Fruit fly (Drosophila melanogaster) whole organism, embryonic: Measurements from ENCODE around the gene Ent3.

Experiments
- Bdp1 ChIP-seq: fragments of 200-800 bp; sonication (Bioruptor generic); optimal IDR thresholded peaks from 3 replicates; lab custom pipeline; 2016; ENCODE audit warnings: missing biosample characterization, missing genetic modification characterization
- CG10321 ChIP-seq: fragments of 200-800 bp; sonication (Bioruptor generic); IDR thresholded peaks from 2 replicates; pipeline ENCODE4 v1.3.6; 2022; ENCODE audit warnings: missing biosample characterization, missing genetic modification characterization
- CG14710 ChIP-seq: fragments of 200-800 bp; sonication (Bioruptor generic); optimal IDR thresholded peaks from 3 replicates; lab custom pipeline; 2019; ENCODE audit warnings: missing biosample characterization, mild to moderate bottlenecking, missing genetic modification characterization, moderate library complexity
- CG15269 ChIP-seq: fragments of 200-800 bp; sonication (Bioruptor generic); optimal IDR thresholded peaks from 2 replicates; lab custom pipeline; 2018; ENCODE audit warnings: missing biosample characterization, mild to moderate bottlenecking, missing genetic modification characterization, moderate library complexity
- CG15514 ChIP-seq: fragments of 200-800 bp; sonication (Bioruptor generic); optimal IDR thresholded peaks from 3 replicates; lab custom pipeline; 2017; ENCODE audit warnings: missing biosample characterization, missing genetic modification characterization, mild to moderate bottlenecking, moderate library complexity, missing genetic modification reagents
- CG1603 ChIP-seq: fragments of 200-800 bp; sonication (Bioruptor generic); optimal IDR thresholded peaks from 2 replicates; lab custom pipeline; 2019; ENCODE audit warnings: missing biosample characterization, mild to moderate bottlenecking, missing genetic modification characterization, moderate library complexity
- CG18476 ChIP-seq: fragments of 200-800 bp; sonication (Bioruptor generic); optimal IDR thresholded peaks from 2 replicates; lab custom pipeline; 2016; ENCODE audit warnings: missing biosample characterization, mild to moderate bottlenecking, missing genetic modification characterization
- CG18599 ChIP-seq: fragments of 200-800 bp; sonication (Bioruptor generic); optimal IDR thresholded peaks from 3 replicates; lab custom pipeline; 2017; ENCODE audit warnings: missing biosample characterization, missing genetic modification characterization, mild to moderate bottlenecking, moderate library complexity, missing genetic modification reagents
- CG2875 ChIP-seq: fragments of 200-800 bp; sonication (Bioruptor generic); optimal IDR thresholded peaks from 2 replicates; lab custom pipeline; 2017; ENCODE audit warnings: missing biosample characterization, mild to moderate bottlenecking, missing genetic modification characterization, missing genetic modification reagents
- CG30403 ChIP-seq: fragments of 200-800 bp; sonication (Bioruptor generic); optimal IDR thresholded peaks from 3 replicates; lab custom pipeline; 2016; ENCODE audit warnings: missing biosample characterization, missing genetic modification characterization
- CG30431 ChIP-seq: fragments of 200-800 bp; sonication (Bioruptor generic); optimal IDR thresholded peaks from 2 replicates; lab custom pipeline; 2017; ENCODE audit warnings: missing biosample characterization, missing genetic modification characterization
- CG32772 ChIP-seq: fragments of 200-800 bp; sonication (Bioruptor generic); IDR thresholded peaks from 2 replicates; pipeline ENCODE4 v1.3.6; 2022; ENCODE audit warnings: missing biosample characterization, missing genetic modification characterization
- CG3281 ChIP-seq: fragments of 200-800 bp; sonication (Bioruptor generic); optimal IDR thresholded peaks from 3 replicates; lab custom pipeline; 2017; ENCODE audit warnings: missing biosample characterization, mild to moderate bottlenecking, missing genetic modification characterization
- CG33213 ChIP-seq: fragments of 200-800 bp; sonication (Bioruptor generic); optimal IDR thresholded peaks from 3 replicates; lab custom pipeline; 2016; ENCODE audit warnings: missing biosample characterization, missing genetic modification characterization
- CG34376 ChIP-seq: fragments of 200-800 bp; sonication (Bioruptor generic); optimal IDR thresholded peaks from 2 replicates; lab custom pipeline; 2018; ENCODE audit warnings: missing biosample characterization, mild to moderate bottlenecking, missing genetic modification characterization
- CG5953 ChIP-seq: fragments of 200-800 bp; sonication (Bioruptor generic); IDR thresholded peaks from 2 replicates; pipeline ENCODE4 v1.3.6; 2022; ENCODE audit warnings: missing biosample characterization, missing genetic modification characterization
- CG7839 ChIP-seq: fragments of 200-800 bp; sonication (Bioruptor generic); optimal IDR thresholded peaks from 3 replicates; lab custom pipeline; 2018; ENCODE audit warnings: missing biosample characterization, mild to moderate bottlenecking, missing genetic modification characterization, moderate library complexity
- CG8359 ChIP-seq: fragments of 200-800 bp; sonication (Bioruptor generic); optimal IDR thresholded peaks from 2 replicates; lab custom pipeline; 2017; ENCODE audit warnings: missing biosample characterization, mild to moderate bottlenecking, missing genetic modification characterization, borderline replicate concordance
- CG9727 ChIP-seq: fragments of 200-800 bp; sonication (Bioruptor generic); optimal IDR thresholded peaks from 3 replicates; lab custom pipeline; 2017; ENCODE audit warnings: missing biosample characterization, mild to moderate bottlenecking, missing genetic modification characterization
- CG9817 ChIP-seq: fragments of 200-800 bp; sonication (Bioruptor generic); optimal IDR thresholded peaks from 2 replicates; lab custom pipeline; 2018; ENCODE audit warnings: missing biosample characterization, mild to moderate bottlenecking, missing genetic modification characterization, moderate library complexity
- Chrac-16 ChIP-seq: fragments of 200-800 bp; sonication (Bioruptor generic); optimal IDR thresholded peaks from 3 replicates; lab custom pipeline; 2016; ENCODE audit warnings: missing biosample characterization, missing genetic modification characterization
- Elba2 ChIP-seq: fragments of 200-800 bp; sonication (Bioruptor generic); optimal IDR thresholded peaks from 3 replicates; lab custom pipeline; 2016; ENCODE audit warnings: missing biosample characterization, missing genetic modification characterization
- Ets65A ChIP-seq: fragments of 200-800 bp; sonication (Bioruptor generic); peaks from one replicate; lab custom pipeline; 2016; ENCODE audit warnings: missing biosample characterization, missing genetic modification characterization
- Fer2 ChIP-seq: fragments of 200-800 bp; sonication (Bioruptor generic); optimal IDR thresholded peaks from 2 replicates; lab custom pipeline; 2018; ENCODE audit warnings: missing biosample characterization, mild to moderate bottlenecking, missing genetic modification characterization, moderate library complexity
- H15 ChIP-seq: fragments of 200-800 bp; sonication (Bioruptor generic); IDR thresholded peaks from 3 replicates; pipeline ENCODE4 v1.3.6; 2022; ENCODE audit warnings: missing biosample characterization, missing genetic modification characterization
- Hey ChIP-seq: fragments of 200-800 bp; sonication (Bioruptor generic); optimal IDR thresholded peaks from 3 replicates; lab custom pipeline; 2018; ENCODE audit warnings: missing biosample characterization, mild to moderate bottlenecking, missing genetic modification characterization
- Hr39 ChIP-seq: fragments of >200 bp; optimal IDR thresholded peaks from 2 replicates; lab custom pipeline; 2017
- MESR4 ChIP-seq: fragments of 200-800 bp; sonication (Bioruptor generic); optimal IDR thresholded peaks from 2 replicates; lab custom pipeline; 2018; ENCODE audit warnings: missing biosample characterization, mild to moderate bottlenecking, missing genetic modification characterization, moderate library complexity
- Max ChIP-seq: fragments of 200-800 bp; sonication (Bioruptor generic); optimal IDR thresholded peaks from 2 replicates; lab custom pipeline; 2016; ENCODE audit warnings: missing biosample characterization, mild to moderate bottlenecking, missing genetic modification characterization
- Side ChIP-seq: fragments of 200-800 bp; sonication (Bioruptor generic); optimal IDR thresholded peaks from 2 replicates; lab custom pipeline; 2016; ENCODE audit warnings: missing biosample characterization, missing genetic modification characterization
- Sin3A ChIP-seq: fragments of >200 bp; optimal IDR thresholded peaks from 2 replicates; lab custom pipeline; 2018
- Sry-δ ChIP-seq: fragments of 200-800 bp; sonication (Bioruptor generic); optimal IDR thresholded peaks from 2 replicates; lab custom pipeline; 2016; ENCODE audit warnings: missing biosample characterization, missing genetic modification characterization
- abd-A ChIP-seq: fragments of 200-800 bp; sonication (Bioruptor generic); optimal IDR thresholded peaks from 3 replicates; lab custom pipeline; 2019; ENCODE audit warnings: missing biosample characterization, mild to moderate bottlenecking, missing genetic modification characterization, moderate library complexity
- bowl ChIP-seq: fragments of 200-800 bp; sonication (Bioruptor generic); IDR thresholded peaks from 2 replicates; pipeline ENCODE4 v1.3.6; 2022; ENCODE audit warnings: missing biosample characterization, missing genetic modification characterization
- br ChIP-seq: fragments of >200 bp; optimal IDR thresholded peaks from 2 replicates; lab custom pipeline; 2017
- crc ChIP-seq: fragments of 200-800 bp; sonication (Bioruptor generic); optimal IDR thresholded peaks from 2 replicates; lab custom pipeline; 2016; ENCODE audit warnings: missing biosample characterization, missing genetic modification characterization
- dimm ChIP-seq: fragments of 200-800 bp; sonication (Bioruptor generic); IDR thresholded peaks from 2 replicates; pipeline ENCODE4 v1.3.6; 2022; ENCODE audit warnings: missing biosample characterization, missing genetic modification characterization
- exex ChIP-seq: fragments of 200-800 bp; sonication (Bioruptor generic); optimal IDR thresholded peaks from 4 replicates; lab custom pipeline; 2018; ENCODE audit warnings: missing biosample characterization, mild to moderate bottlenecking, missing genetic modification characterization, moderate library complexity
- grau ChIP-seq: fragments of 200-800 bp; optimal IDR thresholded peaks from 3 replicates; lab custom pipeline; 2019; ENCODE audit warnings: missing biosample characterization, mild to moderate bottlenecking, missing genetic modification characterization, moderate library complexity
- gro ChIP-seq: fragments of 200-800 bp; sonication (Bioruptor generic); optimal IDR thresholded peaks from 2 replicates; lab custom pipeline; 2016; ENCODE audit warnings: missing biosample characterization, missing genetic modification characterization
- jumu ChIP-seq: fragments of 200-800 bp; sonication (Bioruptor generic); optimal IDR thresholded peaks from 3 replicates; lab custom pipeline; 2016; ENCODE audit warnings: missing biosample characterization, missing genetic modification characterization
- klu ChIP-seq: fragments of 200-800 bp; sonication (Bioruptor generic); IDR thresholded peaks from 2 replicates; pipeline ENCODE4 v1.3.6; 2022; ENCODE audit warnings: missing biosample characterization, missing genetic modification characterization
- pfk ChIP-seq: fragments of 200-800 bp; sonication (Bioruptor generic); optimal IDR thresholded peaks from 2 replicates; lab custom pipeline; 2018; ENCODE audit warnings: missing biosample characterization, mild to moderate bottlenecking, missing genetic modification characterization, moderate library complexity
- pita ChIP-seq: fragments of 200-800 bp; sonication (Bioruptor generic); optimal IDR thresholded peaks from 2 replicates; lab custom pipeline; 2017; ENCODE audit warnings: missing biosample characterization, mild to moderate bottlenecking, missing genetic modification characterization
- pum ChIP-seq: fragments of 200-800 bp; sonication (Bioruptor generic); optimal IDR thresholded peaks from 2 replicates; lab custom pipeline; 2016; ENCODE audit warnings: missing biosample characterization, missing genetic modification characterization
- sc ChIP-seq, 3 experiments: fragments of >200 bp in 2 of 3; fragments of 200-800 bp in 1 of 3; sonication (Bioruptor generic) in 1 of 3; optimal IDR thresholded peaks; 2 replicates in 2 of 3; 3 replicates in 1 of 3; lab custom pipeline; 2017; ENCODE audit warnings: mild to moderate bottlenecking in 1 of 3, missing biosample characterization in 1 of 3, missing genetic modification characterization in 1 of 3, missing genetic modification reagents in 1 of 3
- sob ChIP-seq: fragments of 200-800 bp; sonication (Bioruptor generic); IDR thresholded peaks from 2 replicates; pipeline ENCODE4 v1.3.6; 2022; ENCODE audit warnings: missing biosample characterization, missing genetic modification characterization
- tgo ChIP-seq: fragments of 200-800 bp; sonication (Bioruptor generic); IDR thresholded peaks from 3 replicates; pipeline ENCODE4 v1.3.6; 2022; ENCODE audit warnings: missing biosample characterization, missing genetic modification characterization
- toy ChIP-seq: fragments of 200-800 bp; sonication (Bioruptor generic); IDR thresholded peaks from 2 replicates; pipeline ENCODE4 v1.3.6; 2022; ENCODE audit warnings: missing biosample characterization, missing genetic modification characterization
- vfl ChIP-seq: fragments of 200-800 bp; sonication (Bioruptor generic); optimal IDR thresholded peaks from 2 replicates; lab custom pipeline; 2016; ENCODE audit warnings: missing biosample characterization, missing genetic modification characterization
- wek ChIP-seq: fragments of 200-800 bp; sonication (Bioruptor generic); optimal IDR thresholded peaks from 3 replicates; lab custom pipeline; 2018; ENCODE audit warnings: missing biosample characterization, mild to moderate bottlenecking, missing genetic modification characterization, moderate library complexity
- zfh2 ChIP-seq: fragments of 200-800 bp; sonication (Bioruptor generic); optimal IDR thresholded peaks from 2 replicates; lab custom pipeline; 2016; ENCODE audit warnings: missing biosample characterization, missing genetic modification characterization

Gene Ent3

DNA sequence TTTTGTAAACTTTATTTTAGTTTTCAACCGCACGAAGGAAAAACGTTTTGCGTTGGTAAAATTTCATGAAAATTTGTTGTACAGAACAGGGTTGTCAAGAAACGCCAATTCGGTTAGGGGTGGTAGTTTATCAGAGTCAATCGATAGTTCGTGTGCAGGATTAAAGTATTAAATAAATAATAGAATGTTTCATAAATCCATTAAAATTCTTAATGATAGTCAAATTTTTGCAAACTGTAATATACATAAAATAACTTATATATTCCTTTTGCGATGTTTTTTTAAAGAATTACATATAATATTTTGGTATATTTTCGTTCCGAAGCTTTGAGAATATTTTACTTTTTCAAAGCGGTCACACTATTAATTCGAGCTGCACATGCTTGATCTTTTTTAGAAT lies 39.5 kb upstream of the Ent3 start, which contains the start of the genes Sf3a2 and CG42588 (continued):
- TF ChIP-seq CG1603 (tag; lab: Kevin White, UChicago) (no peak), Hey (tag; lab: Kevin White, UChicago) (no peak), MESR4 (GFP tag; lab: Kevin White, UChicago) (no peak), CG14710 (tag; lab: Kevin White, UChicago) (peak; percentile 86), CG9727 (GFP tag; lab: Kevin White, UChicago) (peak; percentile 58), CG5953 (GFP tag; lab: Robert Waterston, UW) (peak; percentile 53; the same call in 1 of the 2 replicates), abd-A (tag; lab: Kevin White, UChicago) (no peak), crc (GFP tag; lab: Kevin White, UChicago) (no peak), CG3281 (GFP tag; lab: Kevin White, UChicago) (no peak), zfh2 (GFP tag; lab: Kevin White, UChicago) (peak; percentile 26), wek (GFP tag; lab: Kevin White, UChicago) (no peak), jumu (GFP tag; lab: Kevin White, UChicago) (no peak), grau (peak; percentile 76), sob (GFP tag; lab: Robert Waterston, UW) (peak; percentile 69; the same call in 1 of the 2 replicates), CG32772 (GFP tag; lab: Robert Waterston, UW) (peak; percentile 75), CG30403 (GFP tag; lab: Kevin White, UChicago) (peak; percentile 72), CG30431 (GFP tag; lab: Kevin White, UChicago) (no peak), CG15514 (GFP tag; lab: Kevin White, UChicago) (peak; percentile 61), klu (GFP tag; lab: Robert Waterston, UW) (peak; percentile 60), pum (GFP tag; lab: Kevin White, UChicago) (peak; percentile 2), Max (GFP tag; lab: Kevin White, UChicago) (peak; percentile 73), br (lab: Kevin White, UChicago) (no peak), vfl (GFP tag; lab: Kevin White, UChicago) (no peak), Sry-δ (peak; percentile 80), CG8359 (no peak), pita (GFP tag; lab: Kevin White, UChicago) (no peak), toy (GFP tag; lab: Robert Waterston, UW) (no peak), Side (GFP tag; lab: Kevin White, UChicago) (no peak), Sin3A (lab: Kevin White, UChicago) (peak; percentile 21), Hr39 (lab: Kevin White, UChicago) (no peak), dimm (GFP tag; lab: Robert Waterston, UW) (no peak), pfk (GFP tag; lab: Kevin White, UChicago) (no peak), tgo (GFP tag; lab: Robert Waterston, UW) (peak; percentile 72), CG10321 (no peak), CG34376 (GFP tag; lab: Kevin White, UChicago) (no peak), bowl (no peak), Chrac-16 (GFP tag; lab: Kevin White, UChicago) (peak; percentile 73), Bdp1 (GFP tag; lab: Kevin White, UChicago) (peak; percentile 47), H15 (peak; percentile 68; the same call in 2 of the 3 replicates), gro (GFP tag; lab: Kevin White, UChicago) (no peak), sc (optimal IDR thresholded peaks at IDR 0.05; lab: Kevin White, UChicago) (no peak), sc (GFP tag; optimal IDR thresholded peaks at IDR 0.05; lab: Kevin White, UChicago) (no peak), CG7839 (no peak), exex (tag; lab: Kevin White, UChicago) (no peak), CG18599 (GFP tag; lab: Kevin White, UChicago) (no peak), CG18476 (GFP tag; lab: Kevin White, UChicago) (peak; percentile 39), Elba2 (peak; percentile 9), CG2875 (GFP tag; lab: Kevin White, UChicago) (no peak), CG15269 (no peak), CG9817 (tag; lab: Kevin White, UChicago) (peak; percentile 29), Fer2 (tag; lab: Kevin White, UChicago) (peak; percentile 41), Ets65A (peak; percentile 96), CG33213 (GFP tag; lab: Kevin White, UChicago) (no peak)
